Worm (Caenorhabditis elegans): ENCODE data around the gene F37C12.10.

The F37C12.10 gene

ce11 chrIII:7207903-7208497 lies 19.8 kb upstream of the F37C12.10 start, which contains the start of gene rpl-6:
TSS of gene rpl-6 (plus strand) at chrIII:7208447.
- TF ChIP-seq nhr-76 (tag; optimal IDR thresholded peaks at IDR 0.05): no peak
- no peak for TF ChIP-seq nhr-42 (GFP tag; IDR thresholded peaks at IDR 0.05)
- TF ChIP-seq fkh-10 (GFP tag; optimal IDR thresholded peaks at IDR 0.05): peak; percentile 77
- peak; percentile 66; the same call in 1 of the 2 replicates for TF ChIP-seq zfp-3 (GFP tag; conservative IDR thresholded peaks at IDR 0.05)
- 0 out of 2 replicates have a peak, but pooled peaks have one; percentile 32 for TF ChIP-seq ceh-44 (GFP tag; IDR thresholded peaks at IDR 0.05)
- peak; percentile 99 for TF ChIP-seq D1046.2 (GFP tag; IDR thresholded peaks at IDR 0.05)
- TF ChIP-seq spr-3 (GFP tag; optimal IDR thresholded peaks at IDR 0.05): no peak
- TF ChIP-seq mdt-29 (GFP tag; IDR thresholded peaks at IDR 0.05): no peak
- peak; percentile 33 for TF ChIP-seq ama-1 (optimal IDR thresholded peaks at IDR 0.05)
- TF ChIP-seq F37D6.2 (tag; optimal IDR thresholded peaks at IDR 0.05): peak; percentile 46
- TF ChIP-seq Y48G9A.11 (GFP tag; IDR thresholded peaks at IDR 0.05): no peak
- TF ChIP-seq nhr-77 (tag; optimal IDR thresholded peaks at IDR 0.05): peak; percentile 95
- TF ChIP-seq pqm-1 (tag; optimal IDR thresholded peaks at IDR 0.05): no peak
- TF ChIP-seq Y5F2A.4 (GFP tag; optimal IDR thresholded peaks at IDR 0.05): no peak
- TF ChIP-seq mdl-1 (tag; optimal IDR thresholded peaks at IDR 0.05): peak in 1 of 2 experiments; percentile 26
- TF ChIP-seq lin-1 (GFP tag; IDR thresholded peaks at IDR 0.05): no peak
- peak; percentile 78 for TF ChIP-seq hmg-1.1 (GFP tag; IDR thresholded peaks at IDR 0.05)
- peak; percentile 31 for TF ChIP-seq mxl-3 (GFP tag; optimal IDR thresholded peaks at IDR 0.05)
- no peak for TF ChIP-seq ZK337.2 (GFP tag; IDR thresholded peaks at IDR 0.05)
- TF ChIP-seq nhr-48 (tag; optimal IDR thresholded peaks at IDR 0.05): peak; percentile 24
- no peak for TF ChIP-seq F49E8.2 (tag; optimal IDR thresholded peaks at IDR 0.05; ENCODE audit: borderline replicate concordance)
- peak; percentile 87 for TF ChIP-seq nhr-11 (tag; optimal IDR thresholded peaks at IDR 0.05)
- TF ChIP-seq snpc-4 (tag; optimal IDR thresholded peaks at IDR 0.05): peak; percentile 25
- TF ChIP-seq attf-4 (tag; optimal IDR thresholded peaks at IDR 0.05): no peak
- TF ChIP-seq gei-8 (GFP tag; optimal IDR thresholded peaks at IDR 0.05): peak; percentile 17
- TF ChIP-seq ZK546.5 (tag; optimal IDR thresholded peaks at IDR 0.05): peak in 1 of 2 experiments; percentile 77
- no peak for TF ChIP-seq F44E2.7 (GFP tag; IDR thresholded peaks at IDR 0.05)
- peak; percentile 98 to 100 for TF ChIP-seq lsy-2 (tag; optimal IDR thresholded peaks at IDR 0.05)
- peak; percentile 80 for TF ChIP-seq arid-1 (GFP tag; conservative IDR thresholded peaks at IDR 0.05)
- peak; percentile 91 for TF ChIP-seq mes-2 (tag; optimal IDR thresholded peaks at IDR 0.05; ENCODE audit: poor library complexity, severe bottlenecking)
- peak; percentile 19 for TF ChIP-seq ztf-7 (tag; optimal IDR thresholded peaks at IDR 0.05)
- peak; percentile 23 for TF ChIP-seq egl-27 (tag; optimal IDR thresholded peaks at IDR 0.05)
- no peak for TF ChIP-seq nhr-237 (tag; optimal IDR thresholded peaks at IDR 0.05)
- TF ChIP-seq zip-11 (GFP tag; IDR thresholded peaks at IDR 0.05): no peak
- TF ChIP-seq nhr-111 (GFP tag; optimal IDR thresholded peaks at IDR 0.05): no peak
- TF ChIP-seq ceh-28 (tag; optimal IDR thresholded peaks at IDR 0.05): no peak
- no peak for TF ChIP-seq jun-1 (tag; optimal IDR thresholded peaks at IDR 0.05)
- TF ChIP-seq Y75B8A.6 (GFP tag; IDR thresholded peaks at IDR 0.05): no peak
- TF ChIP-seq lin-29 (GFP tag; IDR thresholded peaks at IDR 0.05): no peak
- peak; percentile 91 for TF ChIP-seq mep-1 (tag; optimal IDR thresholded peaks at IDR 0.05)
- peak; percentile 81 for TF ChIP-seq zfp-2 (tag; optimal IDR thresholded peaks at IDR 0.05)
- TF ChIP-seq daf-16 (GFP tag; optimal IDR thresholded peaks at IDR 0.05): no peak
- peak; percentile 85 for TF ChIP-seq daf-16 (tag; optimal IDR thresholded peaks at IDR 0.05)
- TF ChIP-seq ctbp-1 (GFP tag; IDR thresholded peaks at IDR 0.05): peak; percentile 46; the same call in 1 of the 2 replicates
- no peak for TF ChIP-seq Y105C5A.15 (GFP tag; IDR thresholded peaks at IDR 0.05)
- peak; percentile 24; the same call in 1 of the 2 replicates for TF ChIP-seq pha-4 (GFP tag; IDR thresholded peaks at IDR 0.05)
- TF ChIP-seq pha-4 (tag; optimal IDR thresholded peaks at IDR 0.05): peak; percentile 86
- no peak for TF ChIP-seq ces-1 (GFP tag; optimal IDR thresholded peaks at IDR 0.05)
- TF ChIP-seq F10B5.3 (tag; optimal IDR thresholded peaks at IDR 0.05): no peak
- no peak for TF ChIP-seq skn-1 (tag; optimal IDR thresholded peaks at IDR 0.05)
- no peak for TF ChIP-seq nhr-41 (GFP tag; IDR thresholded peaks at IDR 0.05)
- TF ChIP-seq lin-15B (tag; optimal IDR thresholded peaks at IDR 0.05): no peak
